Worm (Caenorhabditis elegans): ENCODE results near the gene lea-1.

Gene lea-1

DNA sequence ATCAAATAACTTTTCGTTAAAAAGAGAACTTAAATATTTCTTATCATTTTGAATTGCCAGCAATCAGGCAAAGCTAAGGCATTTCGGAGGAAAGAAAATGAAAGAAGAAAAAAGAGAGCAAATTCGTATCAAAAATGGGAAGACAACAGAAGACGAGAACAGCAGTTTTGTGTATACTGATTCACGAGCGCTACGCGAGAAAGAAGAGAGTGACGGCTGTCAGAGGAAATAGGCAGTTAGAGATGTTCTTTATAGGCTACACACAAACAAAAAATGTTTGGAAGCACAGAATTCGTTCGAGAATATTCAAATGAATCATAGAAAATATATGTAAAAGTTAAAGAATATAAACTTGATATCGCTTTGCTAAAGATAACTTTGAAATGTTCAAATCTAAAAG is 26.9 kb upstream of the lea-1 start:
- TF ChIP-seq ceh-83 (GFP tag; optimal IDR thresholded peaks at IDR 0.05): no peak
- no peak for TF ChIP-seq flh-1 (GFP tag; optimal IDR thresholded peaks at IDR 0.05)
- no peak for TF ChIP-seq elt-1 (tag; optimal IDR thresholded peaks at IDR 0.05; ENCODE audit: borderline replicate concordance, insufficient read depth)
- TF ChIP-seq drap-1 (GFP tag; optimal IDR thresholded peaks at IDR 0.05): no peak
- no peak for TF ChIP-seq lsy-2 (tag; optimal IDR thresholded peaks at IDR 0.05)
- TF ChIP-seq sem-2 (GFP tag; optimal IDR thresholded peaks at IDR 0.05): no peak
- TF ChIP-seq elt-3 (tag; optimal IDR thresholded peaks at IDR 0.05): no peak
- no peak for TF ChIP-seq zip-8 (tag; optimal IDR thresholded peaks at IDR 0.05)
- no peak for TF ChIP-seq cnd-1 (tag; optimal IDR thresholded peaks at IDR 0.05)

ce11 chrV:9985227-9985864 is 26.4 kb upstream of the lea-1 start:
- TF ChIP-seq elt-1 (tag; optimal IDR thresholded peaks at IDR 0.05; ENCODE audit: borderline replicate concordance, insufficient read depth): peak; percentile 87
- no peak for TF ChIP-seq ceh-39 (tag; optimal IDR thresholded peaks at IDR 0.05)

ce11 chrV:9986177-9986576 is 25.5 kb upstream of the lea-1 start, which contains the start of gene rmd-2:
TSS of gene rmd-2 (minus strand) at chrV:9986277.
- no peak for TF ChIP-seq bed-3 (GFP tag; optimal IDR thresholded peaks at IDR 0.05)
- no peak for TF ChIP-seq ztf-11 (tag; optimal IDR thresholded peaks at IDR 0.05)
- no peak for TF ChIP-seq sem-2 (GFP tag; optimal IDR thresholded peaks at IDR 0.05)
- TF ChIP-seq unc-62 (GFP tag; optimal IDR thresholded peaks at IDR 0.05): no peak
- no peak for TF ChIP-seq nhr-2 (tag; optimal IDR thresholded peaks at IDR 0.05)
- TF ChIP-seq mab-5 (tag; optimal IDR thresholded peaks at IDR 0.05): no peak
- TF ChIP-seq pha-4 (tag; optimal IDR thresholded peaks at IDR 0.05): no peak
- no peak for TF ChIP-seq unc-120 (tag; optimal IDR thresholded peaks at IDR 0.05; ENCODE audit: poor library complexity, severe bottlenecking)
- TF ChIP-seq ceh-83 (GFP tag; optimal IDR thresholded peaks at IDR 0.05): no peak
- no peak for TF ChIP-seq flh-1 (GFP tag; optimal IDR thresholded peaks at IDR 0.05)

ce11 chrV:9987688-9988087 is 24.0 kb upstream of the lea-1 start, which contains the start of gene C27H6.8:
TSS of gene C27H6.8 (minus strand) at chrV:9987788.
- TF ChIP-seq unc-62 (GFP tag; optimal IDR thresholded peaks at IDR 0.05) (no peak), unc-120 (tag; optimal IDR thresholded peaks at IDR 0.05; ENCODE audit: poor library complexity, severe bottlenecking) (no peak), lin-32 (GFP tag; optimal IDR thresholded peaks at IDR 0.05) (no peak)

- TF ChIP-seq sptf-1 (tag; optimal IDR thresholded peaks at IDR 0.05): no peak
- no peak for TF ChIP-seq ceh-83 (GFP tag; optimal IDR thresholded peaks at IDR 0.05)
- no peak for TF ChIP-seq lin-13 (tag; optimal IDR thresholded peaks at IDR 0.05)
These were observed 20.1 kb upstream of the lea-1 start, which contains the start of the genes rde-1 and trpp-6 for ce11 chrV:9991610-9992009. TSS of gene rde-1 (minus strand) at chrV:9991642. TSS of gene trpp-6 (plus strand) at chrV:9991895.

DNA sequence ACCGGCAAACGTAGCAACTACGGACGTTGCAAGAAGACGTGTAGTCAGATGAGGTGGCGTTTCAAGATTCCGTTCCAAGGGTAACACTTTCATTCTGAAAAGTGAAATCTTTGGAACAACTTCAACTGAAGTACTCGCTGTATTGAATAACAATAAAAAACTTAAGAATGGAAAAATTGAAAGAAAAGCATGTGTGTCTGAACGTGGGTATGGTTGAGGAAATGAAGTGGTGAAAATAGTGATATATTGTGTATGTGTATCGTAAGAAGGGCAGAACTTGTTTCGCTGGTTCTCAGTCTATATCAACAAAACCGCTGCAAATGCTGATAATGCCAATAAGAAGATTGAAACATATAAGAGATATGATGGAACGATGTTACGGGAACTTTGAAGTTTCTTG is 15.9 kb upstream of the lea-1 start, which contains the start of gene K08H10.6:
TSS of gene K08H10.6 (minus strand) at position 101 of the 400 bp plus-strand sequence.
- TF ChIP-seq flh-1 (GFP tag; optimal IDR thresholded peaks at IDR 0.05): no peak
- TF ChIP-seq nhr-28 (tag; optimal IDR thresholded peaks at IDR 0.05): no peak
- TF ChIP-seq unc-62 (GFP tag; optimal IDR thresholded peaks at IDR 0.05): no peak
- TF ChIP-seq lin-32 (GFP tag; optimal IDR thresholded peaks at IDR 0.05): no peak
- TF ChIP-seq ztf-11 (tag; optimal IDR thresholded peaks at IDR 0.05): no peak
- TF ChIP-seq elt-3 (tag; optimal IDR thresholded peaks at IDR 0.05): no peak
- TF ChIP-seq M03D4.4 (tag; optimal IDR thresholded peaks at IDR 0.05): no peak
- TF ChIP-seq pha-4 (tag; optimal IDR thresholded peaks at IDR 0.05): no peak

DNA sequence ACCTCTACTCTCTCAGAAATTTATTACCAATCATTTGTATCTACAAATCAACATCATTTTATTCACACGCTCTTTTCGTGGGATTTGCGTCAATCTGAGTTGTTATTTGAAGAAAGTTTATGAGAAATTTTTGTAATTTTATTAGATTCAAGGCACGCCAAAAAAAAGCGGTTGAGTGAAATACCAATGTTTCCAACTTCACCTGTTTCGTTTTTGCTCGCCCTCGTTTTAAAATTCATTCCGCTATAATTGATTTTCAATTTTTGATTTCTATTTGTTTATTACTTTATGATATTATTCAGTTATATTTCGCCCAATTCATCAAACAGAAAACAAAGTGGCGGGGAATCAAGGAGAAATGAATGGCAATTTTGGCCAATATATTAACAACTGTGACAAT is 11.0 kb upstream of the lea-1 start, which contains the start of gene K08H10.10:
TSS of gene K08H10.10 (plus strand) at position 301 of the 400 bp plus-strand sequence.
- TF ChIP-seq elt-3 (tag; optimal IDR thresholded peaks at IDR 0.05): no peak
- no peak for TF ChIP-seq sem-2 (GFP tag; optimal IDR thresholded peaks at IDR 0.05)
- TF ChIP-seq elt-1 (tag; optimal IDR thresholded peaks at IDR 0.05; ENCODE audit: borderline replicate concordance, insufficient read depth): no peak
- TF ChIP-seq cnd-1 (tag; optimal IDR thresholded peaks at IDR 0.05): no peak
- no peak for TF ChIP-seq zip-8 (tag; optimal IDR thresholded peaks at IDR 0.05)
- TF ChIP-seq nhr-28 (tag; optimal IDR thresholded peaks at IDR 0.05): no peak
- TF ChIP-seq ceh-43 (GFP tag; optimal IDR thresholded peaks at IDR 0.05): no peak
- TF ChIP-seq lin-13 (tag; optimal IDR thresholded peaks at IDR 0.05): no peak
- TF ChIP-seq nhr-12 (tag; optimal IDR thresholded peaks at IDR 0.05): no peak
- no peak for TF ChIP-seq tbx-8 (GFP tag; optimal IDR thresholded peaks at IDR 0.05)
- TF ChIP-seq lsy-2 (tag; optimal IDR thresholded peaks at IDR 0.05): no peak
- no peak for TF ChIP-seq unc-120 (tag; optimal IDR thresholded peaks at IDR 0.05; ENCODE audit: poor library complexity, severe bottlenecking)
- TF ChIP-seq M03D4.4 (tag; optimal IDR thresholded peaks at IDR 0.05): no peak
- no peak for TF ChIP-seq nhr-2 (tag; optimal IDR thresholded peaks at IDR 0.05)
- TF ChIP-seq sptf-1 (tag; optimal IDR thresholded peaks at IDR 0.05): no peak
- no peak for TF ChIP-seq unc-39 (tag; optimal IDR thresholded peaks at IDR 0.05)
- no peak for TF ChIP-seq mls-2 (tag; optimal IDR thresholded peaks at IDR 0.05)
- no peak for TF ChIP-seq mep-1 (tag; optimal IDR thresholded peaks at IDR 0.05)
